Fruit fly (Drosophila melanogaster): ENCODE measurements around the gene CG33127.
A peak's percentile ranks its signal among the peaks of the same experiment; 100 is the strongest.

DNA sequence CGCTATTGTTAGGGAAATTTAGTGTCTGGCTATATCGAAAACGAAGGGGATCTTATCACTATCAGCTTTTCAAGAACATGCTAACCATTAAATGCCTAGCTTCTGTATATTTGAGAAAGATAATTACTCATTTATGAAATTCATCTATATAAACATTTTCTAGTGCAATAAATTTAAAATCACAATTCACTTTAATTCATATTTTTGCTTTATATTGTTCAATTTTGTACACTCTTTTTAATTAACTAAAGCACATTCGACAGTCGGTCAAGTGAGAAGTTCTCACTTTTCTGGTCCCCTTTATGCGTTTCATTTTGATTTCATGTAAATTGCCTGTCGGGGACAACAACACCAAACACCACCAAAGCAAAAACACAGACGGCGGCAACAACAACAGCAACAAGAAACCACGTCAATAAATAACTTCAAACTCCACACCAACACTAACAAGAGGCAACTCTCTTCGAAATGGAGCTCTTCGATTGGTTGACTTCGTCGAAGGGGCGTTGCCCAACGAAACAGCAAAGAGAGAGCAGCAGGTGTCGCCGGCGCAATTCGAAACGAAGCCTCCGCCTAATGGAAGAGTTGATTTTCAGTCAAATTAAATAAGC, 46.6 kb downstream of the CG33127 start:
- TF ChIP-seq acj6 (GFP tag; optimal IDR thresholded peaks at IDR 0.05) (peak; percentile 5), fkh (GFP tag; optimal IDR thresholded peaks at IDR 0.05) (no peak), Ets21C (GFP tag; optimal IDR thresholded peaks at IDR 0.05) (no peak), OdsH (GFP tag; optimal IDR thresholded peaks at IDR 0.05) (no peak), ss (GFP tag; optimal IDR thresholded peaks at IDR 0.05) (no peak)

Measured in whole organism, prepupa.